Worm (Caenorhabditis elegans) whole organism, late embryonic: ENCODE measurements around the gene Y82E9BL.3.

ENCODE experiments used
- ceh-22 ChIP-seq: sonication (generic microtip); optimal IDR thresholded peaks from 2 replicates; lab custom pipeline; 2017; ENCODE audit warnings: missing biosample characterization, missing genetic modification characterization
- elt-2 ChIP-seq: sonication (generic microtip); optimal IDR thresholded peaks from 2 replicates; lab custom pipeline; 2016; ENCODE audit warnings: missing genetic modification reagents, missing genetic modification characterization, missing compliant biosample characterization
- mec-3 ChIP-seq: sonication (generic microtip); optimal IDR thresholded peaks from 2 replicates; lab custom pipeline; 2016; ENCODE audit warnings: borderline replicate concordance, missing genetic modification characterization, missing compliant biosample characterization
- pag-3 ChIP-seq: sonication (generic microtip); optimal IDR thresholded peaks from 2 replicates; lab custom pipeline; 2016; ENCODE audit warnings: missing compliant biosample characterization, missing genetic modification characterization, borderline replicate concordance
- pax-1 ChIP-seq: fragments of 150-350 bp; optimal IDR thresholded peaks from 2 replicates; lab custom pipeline; 2014; ENCODE audit warnings: missing biosample characterization, missing genetic modification characterization
- sdc-2 ChIP-seq: sonication (generic microtip); optimal IDR thresholded peaks from 2 replicates; lab custom pipeline; 2016; ENCODE audit warnings: missing genotype, missing genetic modification characterization, missing compliant biosample characterization
- sox-2 ChIP-seq: fragments of 200-800 bp; sonication (Bioruptor generic); IDR thresholded peaks from 2 replicates; pipeline ENCODE4 v1.3.6; 2022; ENCODE audit warnings: missing genetic modification reagents, missing genetic modification characterization, missing compliant biosample characterization
- tbx-2 ChIP-seq: sonication (generic microtip); optimal IDR thresholded peaks from 2 replicates; lab custom pipeline; 2016; ENCODE audit warnings: missing genetic modification characterization, missing compliant biosample characterization
- unc-55 ChIP-seq: sonication (generic microtip); optimal IDR thresholded peaks from 2 replicates; lab custom pipeline; 2017; ENCODE audit warnings: missing biosample characterization, missing genetic modification reagents, missing genetic modification characterization
- zip-5 ChIP-seq: sonication (generic microtip); optimal IDR thresholded peaks from 2 replicates; lab custom pipeline; 2016; ENCODE audit warnings: missing genetic modification characterization, missing compliant biosample characterization
- ztf-16 ChIP-seq: sonication (generic microtip); optimal IDR thresholded peaks from 2 replicates; lab custom pipeline; 2017; ENCODE audit warnings: missing genetic modification characterization, missing compliant biosample characterization

DNA sequence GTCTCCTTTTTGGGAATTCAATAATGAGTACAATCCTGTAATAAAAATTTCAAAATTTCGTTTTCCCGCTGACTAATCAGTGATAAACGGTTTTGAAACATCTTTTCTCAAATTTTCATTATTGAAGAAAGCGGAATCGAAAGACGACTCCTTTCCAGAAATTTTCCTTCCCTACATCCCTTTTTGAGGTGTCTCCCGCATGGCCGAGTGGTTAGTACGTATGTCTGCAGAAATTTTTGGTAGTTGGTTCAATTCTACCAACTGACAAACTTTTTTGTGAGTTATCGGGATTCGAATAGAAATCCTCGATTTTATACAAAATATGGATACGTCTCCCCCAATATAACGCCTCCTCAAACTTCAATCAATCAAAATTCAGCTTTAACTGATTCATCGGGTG lies 3.9 kb upstream of the Y82E9BL.3 start:
- no peak for TF ChIP-seq zip-5 (tag; lab: Kevin White, UChicago)
- no peak for TF ChIP-seq unc-55 (GFP tag; lab: Kevin White, UChicago)
- TF ChIP-seq ceh-22 (tag; lab: Kevin White, UChicago): no peak
- no peak for TF ChIP-seq tbx-2 (tag; lab: Kevin White, UChicago)
- no peak for TF ChIP-seq sdc-2 (tag; lab: Kevin White, UChicago)
- no peak for TF ChIP-seq elt-2 (tag; lab: Kevin White, UChicago)
- no peak for TF ChIP-seq pax-1
- TF ChIP-seq sox-2: no peak
- TF ChIP-seq ztf-16: no peak
- TF ChIP-seq mec-3: no peak
- TF ChIP-seq pag-3 (tag; lab: Kevin White, UChicago): no peak
